Worm (Caenorhabditis elegans): ENCODE measurements around the gene clec-82.

ce11 chrIV:2853164-2853563, 17.7 kb downstream of the clec-82 start, which contains the start of gene Y54G2A.49:
- no peak for TF ChIP-seq T22C8.4 (GFP tag; IDR thresholded peaks at IDR 0.05)
- no peak for TF ChIP-seq ztf-29 (GFP tag; IDR thresholded peaks at IDR 0.05)
- TF ChIP-seq ztf-23 (GFP tag; IDR thresholded peaks at IDR 0.05): no peak
- no peak for TF ChIP-seq flt-1 (GFP tag; IDR thresholded peaks at IDR 0.05)
- TF ChIP-seq tab-1 (GFP tag; IDR thresholded peaks at IDR 0.05): no peak
- no peak for TF ChIP-seq ref-1 (GFP tag; conservative IDR thresholded peaks at IDR 0.05)
- no peak for TF ChIP-seq klf-2 (GFP tag; conservative IDR thresholded peaks at IDR 0.05)
- no peak for TF ChIP-seq cog-1 (tag; optimal IDR thresholded peaks at IDR 0.05)
